Fruit fly (Drosophila melanogaster): ENCODE results near the gene Hsp27.
A peak's percentile ranks its signal among the peaks of the same experiment; 100 is the strongest.

Hsp27 gene

DNA sequence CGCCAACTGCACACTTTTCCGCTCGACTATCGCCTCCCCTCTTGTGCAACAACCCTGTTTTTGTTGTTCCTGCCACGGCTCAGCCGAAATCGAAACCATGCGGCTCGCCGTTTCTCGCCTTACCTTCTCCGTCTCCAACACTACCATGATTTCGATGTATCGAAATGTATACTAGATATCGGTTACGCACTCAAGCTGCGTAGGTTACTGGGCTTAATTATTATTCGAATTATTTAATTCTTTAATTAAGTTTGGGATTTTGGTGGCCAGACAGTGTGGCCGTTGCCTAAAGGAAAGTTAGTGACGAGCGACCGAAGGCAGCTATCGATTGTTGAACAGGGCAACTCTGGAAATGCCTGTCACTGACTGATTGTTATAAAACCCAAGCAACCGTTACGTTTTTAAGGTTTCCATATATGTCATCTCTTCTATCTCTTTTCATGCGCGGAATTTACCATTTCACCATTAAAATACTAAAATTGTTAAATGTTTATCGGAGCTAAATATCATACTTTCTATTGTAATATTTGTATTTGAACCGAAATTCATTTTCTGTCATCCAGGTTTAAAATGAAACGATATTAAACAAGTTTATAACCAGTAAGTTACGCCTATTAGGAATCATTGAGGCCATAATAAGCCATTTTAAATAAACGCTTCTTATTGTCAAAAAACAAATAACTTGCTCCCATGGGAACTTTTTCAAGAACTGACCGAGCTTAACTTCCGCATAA lies 18.5 kb downstream of the Hsp27 start, which contains the start of gene eIF4E1 (continued):
- TF ChIP-seq maf-S (GFP tag; optimal IDR thresholded peaks at IDR 0.05) (peak; percentile 2), zen (tag; optimal IDR thresholded peaks at IDR 0.05) (peak; percentile 30), Atf3 (GFP tag; optimal IDR thresholded peaks at IDR 0.05) (no peak), CG7987 (GFP tag; optimal IDR thresholded peaks at IDR 0.05) (peak; percentile 24), ERR (GFP tag; optimal IDR thresholded peaks at IDR 0.05) (peak; percentile 3), bowl (GFP tag; IDR thresholded peaks at IDR 0.05) (no peak), CG3726 (GFP tag; IDR thresholded peaks at IDR 0.05) (no peak), CG3847 (GFP tag; IDR thresholded peaks at IDR 0.05) (peak; percentile 75), CG1024 (GFP tag; IDR thresholded peaks at IDR 0.05) (no peak), phol (tag; optimal IDR thresholded peaks at IDR 0.05) (peak; percentile 62), CG1233 (GFP tag; optimal IDR thresholded peaks at IDR 0.05) (peak; percentile 1), sr (GFP tag; IDR thresholded peaks at IDR 0.05) (no peak), Pdp1 (GFP tag; optimal IDR thresholded peaks at IDR 0.05) (peak; percentile 56 to 91), sens (GFP tag) (peak; percentile 78), CG8944 (GFP tag; optimal IDR thresholded peaks at IDR 0.05) (no peak), CG32532 (GFP tag; IDR thresholded peaks at IDR 0.05) (no peak), Dll (GFP tag; IDR thresholded peaks at IDR 0.05; ENCODE audit: partially characterized antibody) (peak; percentile 72), CG7745 (tag; optimal IDR thresholded peaks at IDR 0.05) (peak; percentile 57), pnt (GFP tag; optimal IDR thresholded peaks at IDR 0.05) (no peak), Fer3 (tag; optimal IDR thresholded peaks at IDR 0.05) (no peak), unc-4 (GFP tag; IDR thresholded peaks at IDR 0.05; ENCODE audit: partially characterized antibody) (peak; percentile 74), grau (tag; optimal IDR thresholded peaks at IDR 0.05) (no peak), CG1792 (GFP tag; optimal IDR thresholded peaks at IDR 0.05) (peak; percentile 28), prd (optimal IDR thresholded peaks at IDR 0.05) (no peak), prd (GFP tag; IDR thresholded peaks at IDR 0.05) (no peak; the same call in 2 of the 3 replicates), CG17361 (GFP tag; IDR thresholded peaks at IDR 0.05) (peak; percentile 28; the same call in 1 of the 3 replicates), jumu (GFP tag; optimal IDR thresholded peaks at IDR 0.05) (peak; percentile 3), Trl (optimal IDR thresholded peaks at IDR 0.05) (peak in 1 of 2 experiments; percentile 74), Trl (GFP tag; optimal IDR thresholded peaks at IDR 0.05) (no peak), CG12769 (tag; optimal IDR thresholded peaks at IDR 0.05) (peak; percentile 18), Jarid2 (GFP tag; optimal IDR thresholded peaks at IDR 0.05) (no peak), CG5245 (GFP tag; optimal IDR thresholded peaks at IDR 0.05) (no peak), Sin3A (optimal IDR thresholded peaks at IDR 0.05) (peak; percentile 89), bigmax (GFP tag; optimal IDR thresholded peaks at IDR 0.05) (peak; percentile 14), HmgD (GFP tag; optimal IDR thresholded peaks at IDR 0.05) (peak; percentile 55), CG18011 (GFP tag; optimal IDR thresholded peaks at IDR 0.05) (peak; percentile 97), CG8290 (GFP tag; optimal IDR thresholded peaks at IDR 0.05) (peak; percentile 30), CG8290 (tag; optimal IDR thresholded peaks at IDR 0.05) (peak in 1 of 2 experiments; percentile 55), cwo (GFP tag; optimal IDR thresholded peaks at IDR 0.05) (no peak), lilli (GFP tag; optimal IDR thresholded peaks at IDR 0.05) (peak; percentile 2), CG12299 (tag; optimal IDR thresholded peaks at IDR 0.05) (no peak), nerfin-2 (GFP tag; IDR thresholded peaks at IDR 0.05; ENCODE audit: partially characterized antibody) (0 out of 2 replicates have a peak, but pooled peaks have one; percentile 42), CkIIα-i1 (GFP tag; IDR thresholded peaks at IDR 0.05) (no peak), org-1 (GFP tag; optimal IDR thresholded peaks at IDR 0.05) (no peak), kah (GFP tag; optimal IDR thresholded peaks at IDR 0.05) (no peak), CG17802 (tag; optimal IDR thresholded peaks at IDR 0.05) (no peak), CG10959 (GFP tag; IDR thresholded peaks at IDR 0.05) (no peak), CG3281 (GFP tag; optimal IDR thresholded peaks at IDR 0.05) (peak; percentile 87), CG1603 (tag; optimal IDR thresholded peaks at IDR 0.05) (peak; percentile 80), mld (GFP tag; IDR thresholded peaks at IDR 0.05; ENCODE audit: partially characterized antibody) (peak; percentile 68), CG6175 (GFP tag; IDR thresholded peaks at IDR 0.05) (no peak)
